Worm (Caenorhabditis elegans) whole organism, early embryonic: ENCODE measurements around the gene irld-12.

Experiments used
- B0310.2 ChIP-seq: sonication (generic microtip); optimal IDR thresholded peaks from 2 replicates; lab custom pipeline; 2016; ENCODE audit warnings: mild to moderate bottlenecking, missing genetic modification characterization, missing compliant biosample characterization
- F13C5.2 ChIP-seq: sonication (generic microtip); optimal IDR thresholded peaks from 2 replicates; lab custom pipeline; 2017; ENCODE audit warnings: mild to moderate bottlenecking, missing genetic modification characterization, inconsistent platforms, missing compliant biosample characterization
- aly-1 ChIP-seq: sonication (generic microtip); optimal IDR thresholded peaks from 2 replicates; lab custom pipeline; 2016; ENCODE audit warnings: missing genetic modification characterization, missing compliant biosample characterization
- ama-1 ChIP-seq: fragments of 150-350 bp; optimal IDR thresholded peaks from 2 replicates; lab custom pipeline; 2014
- ceh-13 ChIP-seq: fragments of 200-800 bp; sonication (Bioruptor generic); optimal IDR thresholded peaks from 2 replicates; lab custom pipeline; 2018; ENCODE audit warnings: mild to moderate bottlenecking, missing genetic modification characterization, missing compliant biosample characterization
- ceh-36 ChIP-seq: sonication (generic microtip); optimal IDR thresholded peaks from 2 replicates; lab custom pipeline; 2016; ENCODE audit warnings: missing genetic modification characterization, inconsistent platforms, missing compliant biosample characterization
- ets-7 ChIP-seq: sonication (generic microtip); optimal IDR thresholded peaks from 2 replicates; lab custom pipeline; 2016; ENCODE audit warnings: missing genotype, missing genetic modification characterization, missing compliant biosample characterization
- flt-1 ChIP-seq: fragments of 200-800 bp; sonication (Bioruptor generic); IDR thresholded peaks from 2 replicates; pipeline ENCODE4 v1.3.6; 2022; ENCODE audit warnings: missing genetic modification characterization, missing compliant biosample characterization
- hnd-1 ChIP-seq: sonication (generic microtip); optimal IDR thresholded peaks from 2 replicates; lab custom pipeline; 2016; ENCODE audit warnings: missing genetic modification characterization, missing compliant biosample characterization
- scrt-1 ChIP-seq: fragments of 200-800 bp; sonication (Bioruptor generic); IDR thresholded peaks from 2 replicates; pipeline ENCODE4 v1.3.6; 2022; ENCODE audit warnings: missing genetic modification characterization, missing compliant biosample characterization
- sea-1 ChIP-seq: fragments of 200-800 bp; sonication (Bioruptor generic); conservative IDR thresholded peaks from 2 replicates; pipeline ENCODE4 v1.3.6; 2022; ENCODE audit warnings: missing genetic modification characterization, missing compliant biosample characterization
- tbx-11 ChIP-seq: fragments of 200-800 bp; sonication (Bioruptor generic); IDR thresholded peaks from 2 replicates; pipeline ENCODE4 v1.3.6; 2022; ENCODE audit warnings: missing genetic modification characterization, missing compliant biosample characterization
- tbx-37 ChIP-seq: fragments of 200-800 bp; sonication (Bioruptor generic); conservative IDR thresholded peaks from 2 replicates; pipeline ENCODE4 v1.3.6; 2022; ENCODE audit warnings: missing genetic modification reagents, missing genetic modification characterization, missing compliant biosample characterization
- tra-4 ChIP-seq: sonication (generic microtip); optimal IDR thresholded peaks from 2 replicates; lab custom pipeline; 2017; ENCODE audit warnings: missing genetic modification characterization, missing compliant biosample characterization

DNA sequence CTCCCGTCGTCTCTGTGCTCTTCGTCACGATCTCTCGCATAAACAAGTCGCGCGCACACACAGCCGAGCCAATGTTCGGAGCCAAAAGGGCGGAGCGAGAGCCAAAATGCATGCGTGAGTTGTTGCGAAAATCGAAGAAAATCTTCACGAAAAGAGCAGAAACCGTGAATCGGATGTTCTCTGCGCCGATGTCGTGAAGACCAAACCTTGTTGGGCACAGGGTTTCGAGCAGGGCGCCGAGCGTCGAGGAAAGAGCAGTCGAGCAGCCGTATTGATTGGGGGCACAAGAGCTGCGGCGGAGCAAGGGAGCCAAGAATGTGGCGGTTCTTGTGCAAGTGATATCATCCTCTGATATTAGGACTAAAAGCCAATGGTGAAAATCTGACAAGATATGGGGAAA, 25.2 kb upstream of the irld-12 start:
- TF ChIP-seq F13C5.2 (tag; lab: Kevin White, UChicago) (no peak), scrt-1 (GFP tag; lab: Robert Waterston, UW) (no peak), ama-1 (no peak), ceh-13 (GFP tag; lab: Kevin White, UChicago) (no peak), ets-7 (no peak), ceh-36 (no peak), flt-1 (GFP tag; lab: Robert Waterston, UW) (no peak), tra-4 (no peak), aly-1 (tag; lab: Kevin White, UChicago) (no peak), tbx-11 (GFP tag; lab: Robert Waterston, UW) (no peak), tbx-37 (GFP tag; lab: Robert Waterston, UW) (no peak), B0310.2 (tag; lab: Kevin White, UChicago) (no peak), sea-1 (GFP tag; lab: Robert Waterston, UW) (no peak), hnd-1 (no peak)
